Worm (Caenorhabditis elegans): Measurements from ENCODE around the gene gst-2.

DNA sequence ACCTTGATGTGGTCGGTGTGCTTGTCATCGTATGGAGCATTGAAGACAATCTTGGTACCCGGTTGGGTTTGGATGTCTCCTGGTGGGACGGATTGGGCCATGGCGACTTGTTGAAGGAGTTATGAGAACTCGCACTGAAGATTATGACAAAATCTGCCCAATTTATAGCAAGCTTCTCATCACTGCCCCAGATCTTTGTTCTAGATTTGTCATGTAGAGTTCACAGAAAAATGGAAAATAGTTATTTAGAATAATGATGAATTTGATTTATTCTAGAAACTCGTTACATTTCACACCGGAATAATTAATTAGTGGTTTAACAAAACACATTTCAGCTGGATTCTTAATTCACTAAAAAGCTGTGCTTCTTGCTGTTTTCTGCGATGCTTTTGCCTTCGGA lies 1.8 kb upstream of the gst-2 start, which contains the start of gene msp-38:
- TF ChIP-seq B0310.2 (tag; optimal IDR thresholded peaks at IDR 0.05) (no peak), pes-1 (GFP tag; IDR thresholded peaks at IDR 0.05) (no peak), ceh-36 (tag; optimal IDR thresholded peaks at IDR 0.05) (no peak), sea-1 (GFP tag; conservative IDR thresholded peaks at IDR 0.05) (no peak), ama-1 (optimal IDR thresholded peaks at IDR 0.05) (no peak), ets-7 (tag; optimal IDR thresholded peaks at IDR 0.05) (no peak), tbx-37 (GFP tag; conservative IDR thresholded peaks at IDR 0.05) (no peak), flt-1 (GFP tag; IDR thresholded peaks at IDR 0.05) (no peak), hmbx-1 (tag; optimal IDR thresholded peaks at IDR 0.05) (no peak), tbx-11 (GFP tag; IDR thresholded peaks at IDR 0.05) (no peak), hmg-4 (GFP tag; optimal IDR thresholded peaks at IDR 0.05) (no peak), tra-4 (tag; optimal IDR thresholded peaks at IDR 0.05) (no peak), hnd-1 (tag; optimal IDR thresholded peaks at IDR 0.05) (no peak), scrt-1 (GFP tag; IDR thresholded peaks at IDR 0.05) (no peak)

All from whole organism, early embryonic.